Fruit fly (Drosophila melanogaster) whole organism, wandering third instar larva: Measurements from ENCODE around the gene Zir.

ENCODE experiments used
- CG32264 ChIP-seq: fragments of 200-800 bp; sonication (Bioruptor generic); optimal IDR thresholded peaks from 2 replicates; lab custom pipeline; 2016; ENCODE audit warnings: missing biosample characterization, missing genetic modification characterization
- CrebA ChIP-seq: fragments of 200-800 bp; sonication (Bioruptor generic); optimal IDR thresholded peaks from 2 replicates; lab custom pipeline; 2016; ENCODE audit warnings: missing biosample characterization, mild to moderate bottlenecking, missing genetic modification characterization, borderline replicate concordance
- Hnf4 ChIP-seq: fragments of 200-800 bp; sonication (Bioruptor generic); optimal IDR thresholded peaks from 2 replicates; lab custom pipeline; 2016; ENCODE audit warnings: missing biosample characterization, mild to moderate bottlenecking, missing genetic modification characterization
- Hr83 ChIP-seq: fragments of 200-300 bp; sonication (Bioruptor generic); optimal IDR thresholded peaks from 2 replicates; lab custom pipeline; 2016; ENCODE audit warnings: missing biosample characterization, mild to moderate bottlenecking, missing genetic modification characterization, moderate library complexity; ENCODE audit not compliant: poor library complexity, severe bottlenecking
- Myc ChIP-seq: fragments of >200 bp; optimal IDR thresholded peaks from 2 replicates; lab custom pipeline; 2017
- Sp1 ChIP-seq: fragments of 200-800 bp; sonication (Bioruptor generic); optimal IDR thresholded peaks from 3 replicates; lab custom pipeline; 2019; ENCODE audit warnings: missing biosample characterization, mild to moderate bottlenecking, missing genetic modification characterization, moderate library complexity
- br ChIP-seq: fragments of 200-800 bp; sonication (Bioruptor generic); optimal IDR thresholded peaks from 2 replicates; lab custom pipeline; 2016; ENCODE audit warnings: missing biosample characterization, missing genetic modification characterization
- dl ChIP-seq, 2 experiments: fragments of 175-275, 200-275 bp in 1 of 2; fragments of 200-275 bp in 1 of 2; sonication (Bioruptor generic); optimal IDR thresholded peaks; lab custom pipeline; 2018; ENCODE audit warnings: mild to moderate bottlenecking in 2 of 2, missing biosample characterization in 2 of 2, missing genetic modification characterization in 2 of 2, moderate library complexity in 2 of 2; ENCODE audit not compliant: partially characterized antibody in 2 of 2, insufficient read depth in 1 of 2
- jim ChIP-seq: fragments of 175-275, 200-325 bp; sonication (Bioruptor generic); optimal IDR thresholded peaks from 2 replicates; lab custom pipeline; 2016; ENCODE audit warnings: missing biosample characterization, mild to moderate bottlenecking, missing genetic modification characterization
- sage ChIP-seq: fragments of 200-800 bp; sonication (Bioruptor generic); optimal IDR thresholded peaks from 2 replicates; lab custom pipeline; 2016; ENCODE audit warnings: missing biosample characterization, mild to moderate bottlenecking, missing genetic modification characterization

DNA sequence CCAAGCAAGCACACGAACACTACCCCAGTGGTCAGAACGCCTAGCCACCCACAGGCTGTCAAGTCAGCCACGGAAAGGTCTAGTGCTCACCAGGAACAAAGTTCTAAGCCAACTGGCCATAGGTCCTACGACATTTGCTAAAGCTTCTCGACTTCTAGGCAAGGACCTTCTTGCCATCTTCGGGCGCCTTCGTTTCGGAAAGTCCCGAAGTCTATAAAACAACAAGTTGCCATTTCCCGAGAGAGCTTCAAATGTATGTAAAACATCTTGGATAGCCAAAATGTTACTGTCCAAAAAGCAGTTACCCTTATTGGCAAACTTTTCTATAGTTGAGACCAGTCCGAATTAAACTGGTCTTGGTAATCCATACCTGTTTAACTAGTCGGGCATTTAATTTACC is 52.0 kb downstream of the Zir start:
- no peak for TF ChIP-seq Sp1
- TF ChIP-seq CrebA (GFP tag; lab: Kevin White, UChicago): no peak
- TF ChIP-seq sage (GFP tag; lab: Kevin White, UChicago): no peak
- no peak for TF ChIP-seq Hnf4 (GFP tag; lab: Kevin White, UChicago)
- no peak for TF ChIP-seq jim (GFP tag; lab: Kevin White, UChicago)
- no peak for TF ChIP-seq CG32264
- TF ChIP-seq dl (GFP tag; optimal IDR thresholded peaks at IDR 0.05; lab: Kevin White, UChicago; ENCODE audit: insufficient read depth in 1 of 2, partially characterized antibody in 2 of 2): no peak
- no peak for TF ChIP-seq Hr83 (GFP tag; lab: Kevin White, UChicago)
- TF ChIP-seq Myc (lab: Kevin White, UChicago): no peak
- no peak for TF ChIP-seq br (GFP tag; lab: Kevin White, UChicago)
